Worm (Caenorhabditis elegans): Measurements from ENCODE around the gene mdt-4.

ce11 chrII:4943849-4944248 is at the start of gene mdt-4:
- no peak for TF ChIP-seq W03F9.2 (tag; optimal IDR thresholded peaks at IDR 0.05)
- no peak for TF ChIP-seq him-1 (tag; optimal IDR thresholded peaks at IDR 0.05)
